6 fruit fly cellular contexts compared by ENCODE assay signal in genomic region chr3R:4360668-4361110, dm6.
TF ChIP-seq lines count a peak whose summit lies in the region.

No protein-coding gene starts in this region.

- no peak for TF ChIP-seq CTCF in whole organism, embryonic (GFP tag; optimal IDR thresholded peaks at IDR 0.05; lab: Kevin White, UChicago)

TF ChIP-seq in whole organism, 6 proteins besides CTCF, POLR2A, EP300 and RAD21:
- TF ChIP-seq CG8478 (optimal IDR thresholded peaks at IDR 0.05; lab: Kevin White, UChicago) (no peak), psq (optimal IDR thresholded peaks at IDR 0.05; lab: Kevin White, UChicago) (no peak), Dll (optimal IDR thresholded peaks at IDR 0.05; lab: Kevin White, UChicago) (peak; percentile 50), EcR (GFP tag; optimal IDR thresholded peaks at IDR 0.05; lab: Kevin White, UChicago) (peak in 1 of 2 experiments; percentile 43)
TF ChIP-seq in whole organism: peak in this region for 2.

TF ChIP-seq in whole organism, adult, 20 proteins besides CTCF, POLR2A, EP300 and RAD21:
- peak; percentile 12 for TF ChIP-seq CG33017 (tag; optimal IDR thresholded peaks at IDR 0.05; lab: Kevin White, UChicago)
- no peak for TF ChIP-seq CG14711 (tag; optimal IDR thresholded peaks at IDR 0.05; lab: Kevin White, UChicago)
- TF ChIP-seq ovo (GFP tag; optimal IDR thresholded peaks at IDR 0.05; lab: Kevin White, UChicago), result peak; percentile 8

TF ChIP-seq in whole organism, embryonic, 481 proteins besides CTCF, POLR2A, EP300 and RAD21 (continues in another document):
- peak; percentile 61 for TF ChIP-seq Fer1 (GFP tag; optimal IDR thresholded peaks at IDR 0.05; lab: Kevin White, UChicago)
- peak; percentile 50 for TF ChIP-seq lab (GFP tag; optimal IDR thresholded peaks at IDR 0.05; lab: Kevin White, UChicago)
- peak; percentile 14 for TF ChIP-seq Jarid2 (GFP tag; optimal IDR thresholded peaks at IDR 0.05; lab: Kevin White, UChicago)
- TF ChIP-seq Trl (optimal IDR thresholded peaks at IDR 0.05; lab: Kevin White, UChicago), result peak; percentile 71 to 77
- no peak for TF ChIP-seq Trl (GFP tag; optimal IDR thresholded peaks at IDR 0.05; lab: Kevin White, UChicago)
- 0 out of 4 replicates have a peak, but pooled peaks have one; percentile 44 for TF ChIP-seq Dll (GFP tag; IDR thresholded peaks at IDR 0.05; lab: Robert Waterston, UW; ENCODE audit: partially characterized antibody)
- TF ChIP-seq CG31365 (tag; optimal IDR thresholded peaks at IDR 0.05; lab: Kevin White, UChicago), result no peak
- TF ChIP-seq CG32532 (GFP tag; IDR thresholded peaks at IDR 0.05; lab: Robert Waterston, UW), result peak; percentile 34; the same call in 1 of the 2 replicates
- no peak for TF ChIP-seq dpn (GFP tag; optimal IDR thresholded peaks at IDR 0.05; lab: Kevin White, UChicago)
- peak; percentile 6 for TF ChIP-seq CG34376 (GFP tag; optimal IDR thresholded peaks at IDR 0.05; lab: Kevin White, UChicago)
- peak; percentile 61; the same call in 1 of the 2 replicates for TF ChIP-seq Adf1 (GFP tag; IDR thresholded peaks at IDR 0.05; lab: Robert Waterston, UW)
- no peak for TF ChIP-seq CG4730 (GFP tag; IDR thresholded peaks at IDR 0.05; lab: Robert Waterston, UW)
- TF ChIP-seq Lpt (GFP tag; optimal IDR thresholded peaks at IDR 0.05; lab: Kevin White, UChicago), result no peak
- peak; percentile 29; the same call in 1 of the 2 replicates for TF ChIP-seq Bgb (GFP tag; IDR thresholded peaks at IDR 0.05; lab: Robert Waterston, UW; ENCODE audit: partially characterized antibody)
- TF ChIP-seq Opbp (GFP tag; IDR thresholded peaks at IDR 0.05; lab: Robert Waterston, UW; ENCODE audit: partially characterized antibody), result peak; percentile 48; the same call in 1 of the 3 replicates
- no peak for TF ChIP-seq CG5180 (GFP tag; optimal IDR thresholded peaks at IDR 0.05; lab: Kevin White, UChicago)
- 0 out of 3 replicates have a peak, but pooled peaks have one; percentile 26 for TF ChIP-seq knrl (GFP tag; IDR thresholded peaks at IDR 0.05; lab: Robert Waterston, UW; ENCODE audit: partially characterized antibody)
- no peak for TF ChIP-seq CG14050 (GFP tag; IDR thresholded peaks at IDR 0.05; lab: Robert Waterston, UW)

TF ChIP-seq in whole organism, prepupa, 60 proteins besides CTCF, POLR2A, EP300 and RAD21 (continues in another document):
- TF ChIP-seq CG8632 (GFP tag; optimal IDR thresholded peaks at IDR 0.05; lab: Kevin White, UChicago) (no peak), CG15336 (GFP tag; IDR thresholded peaks at IDR 0.05; lab: Robert Waterston, UW) (no peak), Ets96B (tag; optimal IDR thresholded peaks at IDR 0.05; lab: Kevin White, UChicago) (no peak), CG3032 (tag; optimal IDR thresholded peaks at IDR 0.05; lab: Kevin White, UChicago) (no peak), Eip78C (GFP tag; lab: Kevin White, UChicago) (peak; percentile 73), CG1621 (tag; optimal IDR thresholded peaks at IDR 0.05; lab: Kevin White, UChicago) (peak; percentile 25), CG10631 (GFP tag; optimal IDR thresholded peaks at IDR 0.05; lab: Kevin White, UChicago) (no peak), CG16779 (tag; optimal IDR thresholded peaks at IDR 0.05; lab: Kevin White, UChicago) (no peak), dsx (GFP tag; optimal IDR thresholded peaks at IDR 0.05; lab: Kevin White, UChicago; ENCODE audit: poor library complexity, severe bottlenecking) (peak; percentile 42), lz (GFP tag; optimal IDR thresholded peaks at IDR 0.05; lab: Kevin White, UChicago) (peak; percentile 11), vri (GFP tag; optimal IDR thresholded peaks at IDR 0.05; lab: Kevin White, UChicago) (peak; percentile 8), dac (GFP tag; optimal IDR thresholded peaks at IDR 0.05; lab: Kevin White, UChicago) (no peak), cyc (GFP tag; optimal IDR thresholded peaks at IDR 0.05; lab: Kevin White, UChicago) (no peak), Hr38 (GFP tag; optimal IDR thresholded peaks at IDR 0.05; lab: Kevin White, UChicago) (no peak), fd59A (GFP tag; optimal IDR thresholded peaks at IDR 0.05; lab: Kevin White, UChicago) (no peak), eg (GFP tag; IDR thresholded peaks at IDR 0.05; lab: Robert Waterston, UW) (no peak; the same call in 2 of the 3 replicates), topi (GFP tag; optimal IDR thresholded peaks at IDR 0.05; lab: Kevin White, UChicago) (peak; percentile 12), net (GFP tag; optimal IDR thresholded peaks at IDR 0.05; lab: Kevin White, UChicago) (peak; percentile 11), Hr4 (GFP tag; optimal IDR thresholded peaks at IDR 0.05; lab: Kevin White, UChicago) (no peak), CG6792 (GFP tag; optimal IDR thresholded peaks at IDR 0.05; lab: Kevin White, UChicago) (no peak), Met (GFP tag; optimal IDR thresholded peaks at IDR 0.05; lab: Kevin White, UChicago) (no peak), CG10669 (GFP tag; optimal IDR thresholded peaks at IDR 0.05; lab: Kevin White, UChicago) (no peak)

TF ChIP-seq in whole organism, pupa, 21 proteins besides CTCF, POLR2A, EP300 and RAD21:
- TF ChIP-seq CG17806 (tag; optimal IDR thresholded peaks at IDR 0.05; lab: Kevin White, UChicago), result no peak
- TF ChIP-seq Pif1A (GFP tag; optimal IDR thresholded peaks at IDR 0.05; lab: Kevin White, UChicago), result no peak
- TF ChIP-seq CG8159 (tag; optimal IDR thresholded peaks at IDR 0.05; lab: Kevin White, UChicago), result peak; percentile 2
- no peak for TF ChIP-seq CG8301 (tag; optimal IDR thresholded peaks at IDR 0.05; lab: Kevin White, UChicago)
- peak; percentile 41 for TF ChIP-seq Ets98B (GFP tag; IDR thresholded peaks at IDR 0.05; lab: Robert Waterston, UW)
- TF ChIP-seq CG10348 (GFP tag; IDR thresholded peaks at IDR 0.05; lab: Robert Waterston, UW), result no peak
- TF ChIP-seq CG4496 (GFP tag; IDR thresholded peaks at IDR 0.05; lab: Robert Waterston, UW), result peak; percentile 75; the same call in 2 of the 3 replicates
- peak; percentile 54 for TF ChIP-seq EcR (GFP tag; optimal IDR thresholded peaks at IDR 0.05; lab: Kevin White, UChicago)
- peak; percentile 69 for TF ChIP-seq CG13204 (GFP tag; optimal IDR thresholded peaks at IDR 0.05; lab: Kevin White, UChicago)
- TF ChIP-seq CG15710 (tag; optimal IDR thresholded peaks at IDR 0.05; lab: Kevin White, UChicago), result no peak
- TF ChIP-seq CG12605 (GFP tag; IDR thresholded peaks at IDR 0.05; lab: Robert Waterston, UW), result 0 out of 2 replicates have a peak, but pooled peaks have one; percentile 33
- TF ChIP-seq CG14655 (GFP tag; optimal IDR thresholded peaks at IDR 0.05; lab: Kevin White, UChicago), result peak; percentile 26
- TF ChIP-seq CG32121 (GFP tag; IDR thresholded peaks at IDR 0.05; lab: Robert Waterston, UW), result no peak; the same call in 1 of the 2 replicates
- peak; percentile 17; the same call in 1 of the 3 replicates for TF ChIP-seq fd96Ca (GFP tag; IDR thresholded peaks at IDR 0.05; lab: Robert Waterston, UW)
- no peak for TF ChIP-seq Snoo (tag; optimal IDR thresholded peaks at IDR 0.05; lab: Kevin White, UChicago)
- TF ChIP-seq Pif1B (GFP tag; optimal IDR thresholded peaks at IDR 0.05; lab: Kevin White, UChicago), result peak; percentile 5
TF ChIP-seq in whole organism, pupa: peak in this region for 9.

TF ChIP-seq in whole organism, wandering third instar larva, 38 proteins besides CTCF, POLR2A, EP300 and RAD21:
- TF ChIP-seq usp (GFP tag; optimal IDR thresholded peaks at IDR 0.05; lab: Kevin White, UChicago) (no peak), brk (GFP tag; optimal IDR thresholded peaks at IDR 0.05; lab: Kevin White, UChicago) (no peak), Dif (GFP tag; optimal IDR thresholded peaks at IDR 0.05; lab: Kevin White, UChicago; ENCODE audit: partially characterized antibody) (peak; percentile 92), jim (GFP tag; optimal IDR thresholded peaks at IDR 0.05; lab: Kevin White, UChicago) (no peak), dl (GFP tag; optimal IDR thresholded peaks at IDR 0.05; lab: Kevin White, UChicago; ENCODE audit: insufficient read depth in 1 of 2, partially characterized antibody in 2 of 2) (peak; percentile 54 to 85), tai (GFP tag; optimal IDR thresholded peaks at IDR 0.05; lab: Kevin White, UChicago) (no peak), Vsx2 (GFP tag; optimal IDR thresholded peaks at IDR 0.05; lab: Kevin White, UChicago; ENCODE audit: partially characterized antibody) (peak; percentile 20), CG32264 (GFP tag; optimal IDR thresholded peaks at IDR 0.05; lab: Kevin White, UChicago) (no peak), Jra (GFP tag; optimal IDR thresholded peaks at IDR 0.05; lab: Kevin White, UChicago) (peak; percentile 7), Hr83 (GFP tag; optimal IDR thresholded peaks at IDR 0.05; lab: Kevin White, UChicago; ENCODE audit: poor library complexity, severe bottlenecking) (peak; percentile 38), CG9705 (GFP tag; optimal IDR thresholded peaks at IDR 0.05; lab: Kevin White, UChicago) (no peak), h (GFP tag; optimal IDR thresholded peaks at IDR 0.05; lab: Kevin White, UChicago) (peak; percentile 16), Abd-B (GFP tag; optimal IDR thresholded peaks at IDR 0.05; lab: Kevin White, UChicago) (no peak)
